Fruit fly (Drosophila melanogaster) whole organism, embryonic: ENCODE data around the gene p24-1.

Experiments used
- CG1024 ChIP-seq: fragments of 200-800 bp; sonication (Bioruptor generic); IDR thresholded peaks from 2 replicates; pipeline ENCODE4 v1.3.6; 2022; ENCODE audit warnings: missing biosample characterization, missing genetic modification characterization
- CG10979 ChIP-seq: fragments of 200-800 bp; sonication (Bioruptor generic); optimal IDR thresholded peaks from 2 replicates; lab custom pipeline; 2018; ENCODE audit warnings: missing biosample characterization, mild to moderate bottlenecking, missing genetic modification characterization, moderate library complexity
- CG11695 ChIP-seq: fragments of 200-800 bp; sonication (Bioruptor generic); IDR thresholded peaks from 3 replicates; pipeline ENCODE4 v1.3.6; 2022; ENCODE audit warnings: missing biosample characterization, missing genetic modification characterization
- CG12659 ChIP-seq: fragments of 200-800 bp; sonication (Bioruptor generic); optimal IDR thresholded peaks from 3 replicates; lab custom pipeline; 2017; ENCODE audit warnings: mild to moderate bottlenecking, missing biosample characterization, missing genetic modification reagents, missing genetic modification characterization
- CG12942 ChIP-seq: fragments of 200-800 bp; sonication (Bioruptor generic); optimal IDR thresholded peaks from 3 replicates; lab custom pipeline; 2016; ENCODE audit warnings: missing biosample characterization, missing genetic modification characterization
- CG15696 ChIP-seq: fragments of 200-800 bp; sonication (Bioruptor generic); optimal IDR thresholded peaks from 2 replicates; lab custom pipeline; 2019; ENCODE audit warnings: missing biosample characterization, mild to moderate bottlenecking, missing genetic modification characterization, moderate library complexity
- CG1603 ChIP-seq: fragments of 200-800 bp; sonication (Bioruptor generic); optimal IDR thresholded peaks from 2 replicates; lab custom pipeline; 2019; ENCODE audit warnings: missing biosample characterization, mild to moderate bottlenecking, missing genetic modification characterization, moderate library complexity
- CG16779 ChIP-seq: fragments of 200-800 bp; sonication (Bioruptor generic); IDR thresholded peaks from 2 replicates; pipeline ENCODE4 v1.3.6; 2022; ENCODE audit warnings: missing biosample characterization, missing genetic modification characterization
- CG17186 ChIP-seq: fragments of 200-800 bp; sonication (Bioruptor generic); optimal IDR thresholded peaks from 3 replicates; lab custom pipeline; 2017; ENCODE audit warnings: missing biosample characterization, missing genetic modification reagents, missing genetic modification characterization
- CG17328 ChIP-seq: fragments of 200-800 bp; sonication (Bioruptor generic); IDR thresholded peaks from 2 replicates; pipeline ENCODE4 v1.3.6; 2022; ENCODE audit warnings: missing biosample characterization, missing genetic modification characterization
- CG17568 ChIP-seq: fragments of 200-800 bp; sonication (Bioruptor generic); optimal IDR thresholded peaks from 2 replicates; lab custom pipeline; 2018; ENCODE audit warnings: missing biosample characterization, mild to moderate bottlenecking, missing genetic modification characterization, moderate library complexity
- CG18764 ChIP-seq: fragments of 200-800 bp; sonication (Bioruptor generic); optimal IDR thresholded peaks from 3 replicates; lab custom pipeline; 2016; ENCODE audit warnings: missing biosample characterization, missing genetic modification characterization
- CG33213 ChIP-seq: fragments of 200-800 bp; sonication (Bioruptor generic); optimal IDR thresholded peaks from 3 replicates; lab custom pipeline; 2016; ENCODE audit warnings: missing biosample characterization, missing genetic modification characterization
- CG4282 ChIP-seq: fragments of 200-800 bp; sonication (Bioruptor generic); optimal IDR thresholded peaks from 2 replicates; lab custom pipeline; 2016; ENCODE audit warnings: missing biosample characterization, missing genetic modification characterization
- CG43689 ChIP-seq: fragments of 200-800 bp; sonication (Bioruptor generic); IDR thresholded peaks from 2 replicates; pipeline ENCODE4 v1.3.6; 2022; ENCODE audit warnings: missing biosample characterization, missing genetic modification characterization
- CG4424 ChIP-seq: fragments of 200-800 bp; sonication (Bioruptor generic); optimal IDR thresholded peaks from 3 replicates; lab custom pipeline; 2016; ENCODE audit warnings: missing biosample characterization, missing genetic modification characterization
- CG8924 ChIP-seq: fragments of 200-800 bp; optimal IDR thresholded peaks from 3 replicates; lab custom pipeline; 2019; ENCODE audit warnings: missing biosample characterization, mild to moderate bottlenecking, missing genetic modification characterization, moderate library complexity
- CG9437 ChIP-seq: fragments of 200-800 bp; sonication (Bioruptor generic); optimal IDR thresholded peaks from 2 replicates; lab custom pipeline; 2018; ENCODE audit warnings: missing biosample characterization, mild to moderate bottlenecking, missing genetic modification characterization
- CG9932 ChIP-seq: fragments of 200-800 bp; sonication (Bioruptor generic); IDR thresholded peaks from 2 replicates; pipeline ENCODE4 v1.3.6; 2022; ENCODE audit warnings: missing biosample characterization, missing genetic modification characterization
- Dek ChIP-seq: fragments of 200-800 bp; sonication (Bioruptor generic); optimal IDR thresholded peaks from 3 replicates; lab custom pipeline; 2019; ENCODE audit warnings: missing biosample characterization, mild to moderate bottlenecking, missing genetic modification characterization, moderate library complexity
- Dip2 ChIP-seq: fragments of 200-800 bp; sonication (Bioruptor generic); IDR thresholded peaks from 2 replicates; pipeline ENCODE4 v1.3.6; 2022; ENCODE audit warnings: missing biosample characterization, missing genetic modification characterization
- GATAe ChIP-seq: fragments of 200-800 bp; sonication (Bioruptor generic); conservative IDR thresholded peaks from 2 replicates; pipeline ENCODE4 v1.3.6; 2022; ENCODE audit warnings: missing biosample characterization, missing genetic modification characterization
- Gsc ChIP-seq: fragments of 200-800 bp; sonication (Bioruptor generic); IDR thresholded peaks from 2 replicates; pipeline ENCODE4 v1.3.6; 2022; ENCODE audit warnings: missing biosample characterization, missing genetic modification characterization
- Hmx ChIP-seq: fragments of 200-800 bp; sonication (Bioruptor generic); optimal IDR thresholded peaks from 2 replicates; lab custom pipeline; 2016; ENCODE audit warnings: missing biosample characterization, missing genetic modification characterization
- Lhr ChIP-seq: fragments of 200-800 bp; sonication (Bioruptor generic); optimal IDR thresholded peaks from 3 replicates; lab custom pipeline; 2017; ENCODE audit warnings: mild to moderate bottlenecking, missing biosample characterization, missing genetic modification reagents, missing genetic modification characterization
- Mes4 ChIP-seq: fragments of 200-800 bp; sonication (Bioruptor generic); optimal IDR thresholded peaks from 2 replicates; lab custom pipeline; 2016; ENCODE audit warnings: missing biosample characterization, missing genetic modification characterization
- Oaz ChIP-seq: fragments of 200-800 bp; sonication (Bioruptor generic); IDR thresholded peaks from 2 replicates; pipeline ENCODE4 v1.3.6; 2022; ENCODE audit warnings: missing biosample characterization, missing genetic modification characterization
- Oli ChIP-seq: fragments of 200-800 bp; sonication (Bioruptor generic); optimal IDR thresholded peaks from 2 replicates; lab custom pipeline; 2018; ENCODE audit warnings: missing biosample characterization, mild to moderate bottlenecking, missing genetic modification characterization, moderate library complexity
- Side ChIP-seq: fragments of 200-800 bp; sonication (Bioruptor generic); optimal IDR thresholded peaks from 2 replicates; lab custom pipeline; 2016; ENCODE audit warnings: missing biosample characterization, missing genetic modification characterization
- Sox102F ChIP-seq: fragments of 200-800 bp; sonication (Bioruptor generic); optimal IDR thresholded peaks from 2 replicates; lab custom pipeline; 2018; ENCODE audit warnings: missing biosample characterization, mild to moderate bottlenecking, missing genetic modification characterization, moderate library complexity
- Trl ChIP-seq, 3 experiments: fragments of >200 bp in 2 of 3; fragments of 200-800 bp in 1 of 3; sonication (Bioruptor generic) in 1 of 3; optimal IDR thresholded peaks; 2 replicates in 1 of 3; 3 replicates in 2 of 3; lab custom pipeline; 2016 to 2017; ENCODE audit warnings: missing biosample characterization in 1 of 3, missing genetic modification characterization in 1 of 3
- ash1 ChIP-seq: fragments of 200-800 bp; sonication (Bioruptor generic); optimal IDR thresholded peaks from 2 replicates; lab custom pipeline; 2018; ENCODE audit warnings: missing biosample characterization, mild to moderate bottlenecking, missing genetic modification characterization
- bigmax ChIP-seq: fragments of 200-800 bp; sonication (Bioruptor generic); optimal IDR thresholded peaks from 2 replicates; lab custom pipeline; 2018; ENCODE audit warnings: missing biosample characterization, mild to moderate bottlenecking, missing genetic modification characterization
- chm ChIP-seq: fragments of 200-800 bp; sonication (Bioruptor generic); IDR thresholded peaks from 2 replicates; pipeline ENCODE4 v1.3.6; 2022; ENCODE audit warnings: missing biosample characterization, missing genetic modification characterization
- ci ChIP-seq: fragments of 200-800 bp; sonication (Bioruptor generic); IDR thresholded peaks from 3 replicates; pipeline ENCODE4 v1.3.6; 2022; ENCODE audit warnings: missing biosample characterization, missing genetic modification characterization
- esg ChIP-seq: fragments of 200-800 bp; sonication (Bioruptor generic); conservative IDR thresholded peaks from 2 replicates; pipeline ENCODE4 v1.3.6; 2022; ENCODE audit warnings: missing biosample characterization, missing genetic modification characterization
- gcm2 ChIP-seq: fragments of 200-800 bp; sonication (Bioruptor generic); optimal IDR thresholded peaks from 2 replicates; lab custom pipeline; 2016; ENCODE audit warnings: missing biosample characterization, missing genetic modification characterization
- maf-S ChIP-seq: fragments of 200-800 bp; sonication (Bioruptor generic); optimal IDR thresholded peaks from 2 replicates; lab custom pipeline; 2016; ENCODE audit warnings: missing biosample characterization, missing genetic modification characterization
- pan ChIP-seq, 4 experiments: fragments of >200 bp in 3 of 4; fragments of 200-800 bp in 1 of 4; sonication (Bioruptor generic) in 1 of 4; optimal IDR thresholded peaks in 3 of 4; IDR thresholded peaks in 1 of 4; 2 replicates each; pipeline versions ENCODE4 v1.3.6 to Lab custom; 2017 to 2022; ENCODE audit warnings: missing biosample characterization in 2 of 4, missing genetic modification characterization in 2 of 4, mixed read lengths in 1 of 4
- pfk ChIP-seq: fragments of 200-800 bp; sonication (Bioruptor generic); optimal IDR thresholded peaks from 2 replicates; lab custom pipeline; 2018; ENCODE audit warnings: missing biosample characterization, mild to moderate bottlenecking, missing genetic modification characterization, moderate library complexity
- pho ChIP-seq: fragments of 200-800 bp; sonication (Bioruptor generic); optimal IDR thresholded peaks from 2 replicates; lab custom pipeline; 2016; ENCODE audit warnings: missing biosample characterization, missing genetic modification characterization
- pum ChIP-seq: fragments of 200-800 bp; sonication (Bioruptor generic); optimal IDR thresholded peaks from 2 replicates; lab custom pipeline; 2016; ENCODE audit warnings: missing biosample characterization, missing genetic modification characterization
- salm ChIP-seq: fragments of 200-800 bp; sonication (Bioruptor generic); optimal IDR thresholded peaks from 2 replicates; lab custom pipeline; 2018; ENCODE audit warnings: missing biosample characterization, mild to moderate bottlenecking, missing genetic modification characterization
- sc ChIP-seq, 3 experiments: fragments of >200 bp in 2 of 3; fragments of 200-800 bp in 1 of 3; sonication (Bioruptor generic) in 1 of 3; optimal IDR thresholded peaks; 2 replicates in 2 of 3; 3 replicates in 1 of 3; lab custom pipeline; 2017; ENCODE audit warnings: mild to moderate bottlenecking in 1 of 3, missing biosample characterization in 1 of 3, missing genetic modification characterization in 1 of 3, missing genetic modification reagents in 1 of 3
- schlank ChIP-seq: fragments of 200-800 bp; sonication (Bioruptor generic); optimal IDR thresholded peaks from 2 replicates; lab custom pipeline; 2018; ENCODE audit warnings: missing biosample characterization, mild to moderate bottlenecking, missing genetic modification characterization
- so ChIP-seq: fragments of 200-800 bp; sonication (Bioruptor generic); IDR thresholded peaks from 3 replicates; pipeline ENCODE4 v1.3.6; 2022; ENCODE audit warnings: missing biosample characterization, missing genetic modification characterization
- vvl ChIP-seq: fragments of 200-800 bp; sonication (Bioruptor generic); IDR thresholded peaks from 2 replicates; pipeline ENCODE4 v1.3.6; 2022; ENCODE audit warnings: missing biosample characterization, missing genetic modification characterization

Gene p24-1

dm6 chrX:11857522-11858438 is 5.5 kb upstream of the p24-1 start (continued):
- peak; percentile 70 for TF ChIP-seq Oaz
- TF ChIP-seq Side (GFP tag; lab: Kevin White, UChicago): peak; percentile 78
- peak; percentile 51 for TF ChIP-seq esg
- TF ChIP-seq ci (GFP tag; lab: Robert Waterston, UW): peak; percentile 97
- no peak; the same call in 1 of the 2 replicates for TF ChIP-seq Gsc (GFP tag; lab: Robert Waterston, UW)
- TF ChIP-seq CG1024 (GFP tag; lab: Robert Waterston, UW): 0 out of 2 replicates have a peak, but pooled peaks have one; percentile 40
- TF ChIP-seq ash1 (GFP tag; lab: Kevin White, UChicago): no peak
- peak; percentile 56 for TF ChIP-seq Hmx
- TF ChIP-seq CG17186 (GFP tag; lab: Kevin White, UChicago): peak; percentile 9
- TF ChIP-seq gcm2 (GFP tag; lab: Kevin White, UChicago): no peak
- no peak for TF ChIP-seq pan (optimal IDR thresholded peaks at IDR 0.05; lab: Kevin White, UChicago)
- TF ChIP-seq pan (GFP tag; optimal IDR thresholded peaks at IDR 0.05 in 1 of 2, IDR thresholded peaks at IDR 0.05 in 1 of 2): peak in 1 of 2 experiments; percentile 92
- TF ChIP-seq pum: peak; percentile 82
- peak; percentile 74 for TF ChIP-seq CG8924 (tag; lab: Kevin White, UChicago)
- TF ChIP-seq Dek (tag; lab: Kevin White, UChicago): peak; percentile 43
- TF ChIP-seq CG33213: peak; percentile 21
- peak; percentile 71 for TF ChIP-seq Oli (tag; lab: Kevin White, UChicago)
- peak; percentile 81 for TF ChIP-seq CG11695 (GFP tag; lab: Robert Waterston, UW)
- peak; percentile 56 for TF ChIP-seq chm (GFP tag; lab: Robert Waterston, UW)
- peak; percentile 72 for TF ChIP-seq CG17328 (GFP tag; lab: Robert Waterston, UW)
- TF ChIP-seq CG15696 (tag; lab: Kevin White, UChicago): peak; percentile 65
- TF ChIP-seq Mes4 (GFP tag; lab: Kevin White, UChicago): peak; percentile 28
- TF ChIP-seq CG1603 (tag; lab: Kevin White, UChicago): peak; percentile 67
- TF ChIP-seq Trl (optimal IDR thresholded peaks at IDR 0.05; lab: Kevin White, UChicago): no peak
- peak; percentile 67 for TF ChIP-seq Trl (GFP tag; optimal IDR thresholded peaks at IDR 0.05; lab: Kevin White, UChicago)
- no peak for TF ChIP-seq Dip2
- TF ChIP-seq CG12942 (GFP tag; lab: Kevin White, UChicago): peak; percentile 46
- TF ChIP-seq CG18764: peak; percentile 15
- TF ChIP-seq CG17568 (GFP tag; lab: Kevin White, UChicago): no peak
- TF ChIP-seq CG4282 (GFP tag; lab: Kevin White, UChicago): no peak
- TF ChIP-seq vvl (GFP tag; lab: Robert Waterston, UW): peak; percentile 90
- peak; percentile 68 for TF ChIP-seq CG4424 (GFP tag; lab: Kevin White, UChicago)
- 0 out of 2 replicates have a peak, but pooled peaks have one; percentile 17 for TF ChIP-seq CG43689 (GFP tag; lab: Robert Waterston, UW)
- no peak for TF ChIP-seq pho
- peak; percentile 64 for TF ChIP-seq CG12659 (GFP tag; lab: Kevin White, UChicago)
- peak; percentile 84 for TF ChIP-seq Sox102F
- peak; percentile 5 for TF ChIP-seq maf-S
- TF ChIP-seq CG9437 (GFP tag; lab: Kevin White, UChicago): peak; percentile 38
- peak; percentile 77 for TF ChIP-seq CG10979 (tag; lab: Kevin White, UChicago)
- TF ChIP-seq bigmax (GFP tag; lab: Kevin White, UChicago): no peak
- TF ChIP-seq so (GFP tag; lab: Robert Waterston, UW): peak; percentile 78
- no peak for TF ChIP-seq CG9932 (GFP tag; lab: Robert Waterston, UW)
- TF ChIP-seq salm: peak; percentile 17
- TF ChIP-seq CG16779 (GFP tag; lab: Robert Waterston, UW): no peak
- TF ChIP-seq pfk (GFP tag; lab: Kevin White, UChicago): no peak
- TF ChIP-seq Lhr (GFP tag; lab: Kevin White, UChicago): peak; percentile 42
- no peak for TF ChIP-seq sc (optimal IDR thresholded peaks at IDR 0.05; lab: Kevin White, UChicago)
- peak; percentile 55 for TF ChIP-seq sc (GFP tag; optimal IDR thresholded peaks at IDR 0.05; lab: Kevin White, UChicago)
- peak; percentile 36; the same call in 1 of the 2 replicates for TF ChIP-seq GATAe (GFP tag; lab: Robert Waterston, UW)
- no peak for TF ChIP-seq schlank
